Worm (Caenorhabditis elegans) whole organism, L3 larva: ENCODE results near the gene cest-9.2.

ENCODE experiments used
- daf-12 ChIP-seq: fragments of 150-350 bp; optimal IDR thresholded peaks from 2 replicates; lab custom pipeline; 2014; ENCODE audit warnings: missing biosample characterization, missing genetic modification reagents, missing genetic modification characterization
- nhr-76 ChIP-seq: fragments of 150-350 bp; sonication (generic microtip); optimal IDR thresholded peaks from 5 replicates; lab custom pipeline; 2014; ENCODE audit warnings: missing biosample characterization, missing genetic modification characterization

ce11 chrX:12197367-12197766, 24.6 kb upstream of the cest-9.2 start:
- TF ChIP-seq nhr-76 (tag; lab: Kevin White, UChicago) (no peak), daf-12 (no peak)
